Fruit fly (Drosophila melanogaster) whole organism, adult: Measurements from ENCODE around the gene CG6569.

Experiments used
- CG12768 ChIP-seq: fragments of 200-800 bp; sonication (Bioruptor generic); optimal IDR thresholded peaks from 2 replicates; lab custom pipeline; 2017; ENCODE audit warnings: missing biosample characterization, missing genetic modification characterization, mild to moderate bottlenecking, moderate library complexity, missing genetic modification reagents
- CG14711 ChIP-seq: fragments of 200-800 bp; sonication (Bioruptor generic); optimal IDR thresholded peaks from 2 replicates; lab custom pipeline; 2018; ENCODE audit warnings: missing biosample characterization, mild to moderate bottlenecking, missing genetic modification characterization, moderate library complexity
- CG1620 ChIP-seq: fragments of 200-800 bp; sonication (Bioruptor generic); optimal IDR thresholded peaks from 2 replicates; lab custom pipeline; 2016; ENCODE audit warnings: missing biosample characterization, missing genetic modification characterization
- CG33017 ChIP-seq: fragments of 200-800 bp; sonication (Bioruptor generic); optimal IDR thresholded peaks from 2 replicates; lab custom pipeline; 2018; ENCODE audit warnings: missing biosample characterization, mild to moderate bottlenecking, missing genetic modification characterization, moderate library complexity
- CG5204 ChIP-seq: fragments of 200-800 bp; sonication (Bioruptor generic); optimal IDR thresholded peaks from 2 replicates; lab custom pipeline; 2016; ENCODE audit warnings: missing biosample characterization, missing genetic modification characterization
- CG7045 ChIP-seq: fragments of 200-800 bp; sonication (Bioruptor generic); optimal IDR thresholded peaks from 2 replicates; lab custom pipeline; 2017; ENCODE audit warnings: missing biosample characterization, mild to moderate bottlenecking, missing genetic modification characterization
- Crg-1 ChIP-seq: fragments of 200-800 bp; sonication (Bioruptor generic); optimal IDR thresholded peaks from 2 replicates; lab custom pipeline; 2016; ENCODE audit warnings: missing biosample characterization, missing genetic modification characterization
- cic ChIP-seq: fragments of 200-800 bp; sonication (Bioruptor generic); optimal IDR thresholded peaks from 2 replicates; lab custom pipeline; 2017; ENCODE audit warnings: missing biosample characterization, mild to moderate bottlenecking, missing genetic modification characterization, moderate library complexity
- kay ChIP-seq: fragments of 200-800 bp; sonication (Bioruptor generic); peaks from one replicate; lab custom pipeline; 2016; ENCODE audit warnings: missing biosample characterization, missing genetic modification characterization, borderline replicate concordance

- peak; percentile 68 for TF ChIP-seq CG14711
- TF ChIP-seq CG33017 = peak; percentile 49
- TF ChIP-seq CG7045 (GFP tag; lab: Kevin White, UChicago) = peak; percentile 17
- TF ChIP-seq kay (GFP tag; lab: Kevin White, UChicago) = no peak
- no peak for TF ChIP-seq CG12768
- TF ChIP-seq CG5204 = no peak
- TF ChIP-seq cic (GFP tag; lab: Kevin White, UChicago) = no peak
- no peak for TF ChIP-seq CG1620 (GFP tag; lab: Kevin White, UChicago)
- no peak for TF ChIP-seq Crg-1
Observed at dm6 chr3R:21839636-21840035, 28.1 kb downstream of the CG6569 start.
